Worm (Caenorhabditis elegans): ENCODE results near the gene ule-2.

DNA sequence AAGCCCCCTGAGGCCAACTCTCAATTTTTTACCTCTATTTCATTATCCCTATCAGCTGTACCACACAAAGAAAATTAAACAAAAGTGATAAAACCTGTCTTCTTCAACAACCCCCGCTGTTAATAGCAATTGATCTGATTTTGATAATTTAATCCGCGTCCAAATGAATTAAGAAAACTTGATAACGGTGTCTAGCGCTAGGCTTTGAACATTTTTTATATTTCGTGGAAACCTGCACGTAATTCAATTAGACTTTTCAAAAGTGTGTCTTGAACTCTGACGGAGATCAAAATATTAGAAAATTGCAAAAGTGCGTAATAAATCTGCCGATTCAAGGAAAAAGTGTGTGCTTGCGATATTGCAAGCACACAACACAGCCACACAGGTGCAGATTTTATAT, 21.6 kb upstream of the ule-2 start:
- TF ChIP-seq med-1 (GFP tag; optimal IDR thresholded peaks at IDR 0.05; ENCODE audit: insufficient read depth), result no peak
- no peak for TF ChIP-seq ref-1 (GFP tag; conservative IDR thresholded peaks at IDR 0.05)
- no peak for TF ChIP-seq cog-1 (tag; optimal IDR thresholded peaks at IDR 0.05)
- no peak for TF ChIP-seq ztf-23 (GFP tag; IDR thresholded peaks at IDR 0.05)

All from whole organism, midembryonic.